Fruit fly (Drosophila melanogaster): Measurements from ENCODE around the gene Anp.

- TF ChIP-seq tap (tag; optimal IDR thresholded peaks at IDR 0.05) (no peak), CG9215 (GFP tag; IDR thresholded peaks at IDR 0.05) (no peak), CG12155 (GFP tag; optimal IDR thresholded peaks at IDR 0.05) (no peak), Lim3 (GFP tag; IDR thresholded peaks at IDR 0.05) (no peak), CG8290 (GFP tag; optimal IDR thresholded peaks at IDR 0.05) (no peak), CG8290 (tag; optimal IDR thresholded peaks at IDR 0.05) (no peak), CG11504 (tag; optimal IDR thresholded peaks at IDR 0.05) (peak; percentile 22), Aef1 (GFP tag; IDR thresholded peaks at IDR 0.05) (no peak), CG12219 (GFP tag; optimal IDR thresholded peaks at IDR 0.05) (no peak), CG6272 (GFP tag; IDR thresholded peaks at IDR 0.05) (no peak), CG4360 (GFP tag; IDR thresholded peaks at IDR 0.05) (0 out of 2 replicates have a peak, but pooled peaks have one; percentile 20), CG1603 (tag; optimal IDR thresholded peaks at IDR 0.05) (no peak), CG15011 (GFP tag; optimal IDR thresholded peaks at IDR 0.05) (no peak), CG10959 (GFP tag; IDR thresholded peaks at IDR 0.05) (no peak), CG16813 (GFP tag; IDR thresholded peaks at IDR 0.05; ENCODE audit: partially characterized antibody) (peak; percentile 74)
Measured at dm6 chr3R:30248565-30248964, 38.8 kb downstream of the Anp start.
